Fruit fly (Drosophila melanogaster) whole organism, adult: ENCODE data around the gene RtGEF.

Experiments
- CG11617 ChIP-seq: fragments of 200-800 bp; sonication (Bioruptor generic); optimal IDR thresholded peaks from 2 replicates; lab custom pipeline; 2017; ENCODE audit warnings: mild to moderate bottlenecking, missing biosample characterization, missing genetic modification reagents, missing genetic modification characterization
- CG12768 ChIP-seq: fragments of 200-800 bp; sonication (Bioruptor generic); optimal IDR thresholded peaks from 2 replicates; lab custom pipeline; 2017; ENCODE audit warnings: missing biosample characterization, missing genetic modification characterization, mild to moderate bottlenecking, moderate library complexity, missing genetic modification reagents
- CG14711 ChIP-seq: fragments of 200-800 bp; sonication (Bioruptor generic); optimal IDR thresholded peaks from 2 replicates; lab custom pipeline; 2018; ENCODE audit warnings: missing biosample characterization, mild to moderate bottlenecking, missing genetic modification characterization, moderate library complexity
- CG1620 ChIP-seq: fragments of 200-800 bp; sonication (Bioruptor generic); optimal IDR thresholded peaks from 2 replicates; lab custom pipeline; 2016; ENCODE audit warnings: missing biosample characterization, missing genetic modification characterization
- CG33017 ChIP-seq: fragments of 200-800 bp; sonication (Bioruptor generic); optimal IDR thresholded peaks from 2 replicates; lab custom pipeline; 2018; ENCODE audit warnings: missing biosample characterization, mild to moderate bottlenecking, missing genetic modification characterization, moderate library complexity
- CG5204 ChIP-seq: fragments of 200-800 bp; sonication (Bioruptor generic); optimal IDR thresholded peaks from 2 replicates; lab custom pipeline; 2016; ENCODE audit warnings: missing biosample characterization, missing genetic modification characterization
- CG7045 ChIP-seq: fragments of 200-800 bp; sonication (Bioruptor generic); optimal IDR thresholded peaks from 2 replicates; lab custom pipeline; 2017; ENCODE audit warnings: missing biosample characterization, mild to moderate bottlenecking, missing genetic modification characterization
- CG7101 ChIP-seq: fragments of 200-800 bp; sonication (Bioruptor generic); optimal IDR thresholded peaks from 2 replicates; lab custom pipeline; 2018; ENCODE audit warnings: missing biosample characterization, mild to moderate bottlenecking, missing genetic modification characterization, moderate library complexity
- Clk ChIP-seq: fragments of 200-800 bp; sonication (Bioruptor generic); optimal IDR thresholded peaks from 2 replicates; lab custom pipeline; 2017; ENCODE audit warnings: missing biosample characterization, missing genetic modification characterization
- Crg-1 ChIP-seq: fragments of 200-800 bp; sonication (Bioruptor generic); optimal IDR thresholded peaks from 2 replicates; lab custom pipeline; 2016; ENCODE audit warnings: missing biosample characterization, missing genetic modification characterization
- Hr96 ChIP-seq: fragments of 200-800 bp; sonication (Bioruptor generic); optimal IDR thresholded peaks from 2 replicates; lab custom pipeline; 2016; ENCODE audit warnings: missing biosample characterization, missing genetic modification characterization
- Mnt ChIP-seq: fragments of 200-800 bp; sonication (Bioruptor generic); optimal IDR thresholded peaks from 2 replicates; lab custom pipeline; 2016; ENCODE audit warnings: missing biosample characterization, mild to moderate bottlenecking, missing genetic modification characterization
- bab1 ChIP-seq: fragments of 200-800 bp; sonication (Bioruptor generic); optimal IDR thresholded peaks from 3 replicates; lab custom pipeline; 2019; ENCODE audit warnings: missing biosample characterization, mild to moderate bottlenecking, missing genetic modification characterization, moderate library complexity
- cic ChIP-seq: fragments of 200-800 bp; sonication (Bioruptor generic); optimal IDR thresholded peaks from 2 replicates; lab custom pipeline; 2017; ENCODE audit warnings: missing biosample characterization, mild to moderate bottlenecking, missing genetic modification characterization, moderate library complexity
- cnc ChIP-seq, 2 experiments: fragments of >200 bp; optimal IDR thresholded peaks; 2 replicates each; lab custom pipeline; 2017
- kay ChIP-seq: fragments of 200-800 bp; sonication (Bioruptor generic); peaks from one replicate; lab custom pipeline; 2016; ENCODE audit warnings: missing biosample characterization, missing genetic modification characterization, borderline replicate concordance
- ovo ChIP-seq: fragments of 200-800 bp; sonication (Bioruptor generic); optimal IDR thresholded peaks from 2 replicates; lab custom pipeline; 2016; ENCODE audit warnings: missing biosample characterization, missing genetic modification characterization
- pad ChIP-seq: fragments of 200-800 bp; sonication (Bioruptor generic); optimal IDR thresholded peaks from 3 replicates; lab custom pipeline; 2017; ENCODE audit warnings: missing biosample characterization, missing genetic modification characterization, mild to moderate bottlenecking, moderate library complexity, missing genetic modification reagents
- tj ChIP-seq: fragments of 200-800 bp; sonication (Bioruptor generic); optimal IDR thresholded peaks from 3 replicates; lab custom pipeline; 2017; ENCODE audit warnings: missing biosample characterization, mild to moderate bottlenecking, missing genetic modification characterization, moderate library complexity
- toe ChIP-seq: fragments of 200-800 bp; sonication (Bioruptor generic); optimal IDR thresholded peaks from 2 replicates; lab custom pipeline; 2016; ENCODE audit warnings: missing biosample characterization, missing genetic modification characterization

The RtGEF gene

dm6 chr2L:20352727-20353126 is 2.5 kb downstream of the RtGEF start:
- no peak for TF ChIP-seq Mnt (GFP tag; lab: Kevin White, UChicago)
- TF ChIP-seq CG7101 (tag; lab: Kevin White, UChicago) = no peak
- no peak for TF ChIP-seq cnc (optimal IDR thresholded peaks at IDR 0.05; lab: Kevin White, UChicago)
- no peak for TF ChIP-seq CG33017
- TF ChIP-seq CG12768 = no peak
- no peak for TF ChIP-seq CG1620 (GFP tag; lab: Kevin White, UChicago)
- TF ChIP-seq toe (GFP tag; lab: Kevin White, UChicago) = no peak
- no peak for TF ChIP-seq ovo
- no peak for TF ChIP-seq CG7045 (GFP tag; lab: Kevin White, UChicago)
- TF ChIP-seq CG11617 = no peak
- TF ChIP-seq bab1 (GFP tag; lab: Kevin White, UChicago) = no peak
- no peak for TF ChIP-seq CG5204 (GFP tag; lab: Kevin White, UChicago)
- no peak for TF ChIP-seq cic (GFP tag; lab: Kevin White, UChicago)
- no peak for TF ChIP-seq pad (GFP tag; lab: Kevin White, UChicago)
- no peak for TF ChIP-seq Crg-1
- no peak for TF ChIP-seq kay (GFP tag; lab: Kevin White, UChicago)

DNA sequence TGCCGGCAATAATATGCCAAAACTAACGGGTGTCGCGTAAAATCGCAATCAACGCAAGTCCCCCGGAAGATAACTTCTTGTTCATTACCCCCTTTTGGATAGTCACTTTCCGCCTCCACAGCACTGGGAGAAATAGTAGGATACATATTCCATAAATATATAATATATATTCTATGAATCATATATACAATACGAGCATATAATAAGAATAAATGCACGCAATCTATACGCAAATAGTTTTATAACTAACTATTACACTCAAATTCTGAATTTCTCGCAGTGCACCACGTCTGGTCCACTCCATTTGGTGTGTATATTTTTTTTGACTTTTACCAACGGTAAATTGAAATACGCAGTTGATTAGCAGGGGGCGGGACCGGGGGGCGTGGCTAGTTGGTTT is 19.9 kb downstream of the RtGEF start:
- no peak for TF ChIP-seq CG33017
- no peak for TF ChIP-seq Crg-1
- TF ChIP-seq cic (GFP tag; lab: Kevin White, UChicago) = no peak
- TF ChIP-seq kay (GFP tag; lab: Kevin White, UChicago) = no peak
- no peak for TF ChIP-seq CG1620 (GFP tag; lab: Kevin White, UChicago)
- TF ChIP-seq bab1 (GFP tag; lab: Kevin White, UChicago) = no peak
- TF ChIP-seq pad (GFP tag; lab: Kevin White, UChicago) = no peak
- no peak for TF ChIP-seq CG5204 (GFP tag; lab: Kevin White, UChicago)
- no peak for TF ChIP-seq Clk (GFP tag; lab: Kevin White, UChicago)
- no peak for TF ChIP-seq tj (GFP tag; lab: Kevin White, UChicago)
- no peak for TF ChIP-seq CG7045 (GFP tag; lab: Kevin White, UChicago)
- TF ChIP-seq CG12768 = no peak
- no peak for TF ChIP-seq CG11617
- TF ChIP-seq cnc (optimal IDR thresholded peaks at IDR 0.05; lab: Kevin White, UChicago) = no peak
- no peak for TF ChIP-seq toe (GFP tag; lab: Kevin White, UChicago)
- no peak for TF ChIP-seq ovo
- no peak for TF ChIP-seq Hr96

dm6 chr2L:20371451-20371850 is 21.2 kb downstream of the RtGEF start:
- TF ChIP-seq cic (GFP tag; lab: Kevin White, UChicago) = no peak
- no peak for TF ChIP-seq cnc (optimal IDR thresholded peaks at IDR 0.05; lab: Kevin White, UChicago)
- TF ChIP-seq bab1 (GFP tag; lab: Kevin White, UChicago) = no peak
- TF ChIP-seq CG14711 = no peak
- no peak for TF ChIP-seq CG12768
- no peak for TF ChIP-seq pad (GFP tag; lab: Kevin White, UChicago)
- no peak for TF ChIP-seq tj (GFP tag; lab: Kevin White, UChicago)
- no peak for TF ChIP-seq Mnt (GFP tag; lab: Kevin White, UChicago)
- TF ChIP-seq Clk (GFP tag; lab: Kevin White, UChicago) = no peak
- no peak for TF ChIP-seq Crg-1
- no peak for TF ChIP-seq CG11617
- TF ChIP-seq toe (GFP tag; lab: Kevin White, UChicago) = no peak
- TF ChIP-seq CG7101 (tag; lab: Kevin White, UChicago) = no peak
- TF ChIP-seq CG5204 (GFP tag; lab: Kevin White, UChicago) = no peak

- TF ChIP-seq CG33017 (no peak), kay (GFP tag; lab: Kevin White, UChicago) (peak; percentile 11), ovo (no peak)
Observed at dm6 chr2L:20374054-20374507, 23.8 kb downstream of the RtGEF start, which contains the start of gene Ugt37A1. Gene Ugt37A1 (minus strand): TSS chr2L:20374104.

DNA sequence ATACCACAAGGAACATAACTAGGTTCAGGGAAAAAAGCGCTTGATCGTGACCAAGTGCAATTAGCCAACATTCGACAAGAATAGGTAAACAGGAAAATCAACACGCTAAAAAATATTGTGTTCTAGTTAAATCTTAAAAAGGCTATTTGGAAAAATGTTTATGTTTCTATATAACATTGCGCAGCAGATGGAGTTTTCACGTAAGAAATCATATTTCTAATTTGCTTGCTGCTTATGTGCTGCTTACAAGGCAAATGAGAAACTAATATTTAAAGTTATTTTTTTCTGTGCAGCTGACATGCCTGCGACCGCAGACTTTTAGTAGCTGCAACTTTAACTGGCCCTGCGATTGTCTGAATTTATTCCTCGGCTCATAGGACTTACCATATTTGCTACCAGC is 31.1 kb downstream of the RtGEF start:
- TF ChIP-seq CG14711 (no peak), toe (GFP tag; lab: Kevin White, UChicago) (no peak), CG33017 (no peak), CG1620 (GFP tag; lab: Kevin White, UChicago) (no peak), Hr96 (no peak), bab1 (GFP tag; lab: Kevin White, UChicago) (no peak), kay (GFP tag; lab: Kevin White, UChicago) (no peak), CG11617 (no peak), CG12768 (no peak), Crg-1 (no peak), ovo (no peak), CG7045 (GFP tag; lab: Kevin White, UChicago) (no peak), pad (GFP tag; lab: Kevin White, UChicago) (no peak), cic (GFP tag; lab: Kevin White, UChicago) (no peak), cnc (optimal IDR thresholded peaks at IDR 0.05; lab: Kevin White, UChicago) (no peak)

DNA sequence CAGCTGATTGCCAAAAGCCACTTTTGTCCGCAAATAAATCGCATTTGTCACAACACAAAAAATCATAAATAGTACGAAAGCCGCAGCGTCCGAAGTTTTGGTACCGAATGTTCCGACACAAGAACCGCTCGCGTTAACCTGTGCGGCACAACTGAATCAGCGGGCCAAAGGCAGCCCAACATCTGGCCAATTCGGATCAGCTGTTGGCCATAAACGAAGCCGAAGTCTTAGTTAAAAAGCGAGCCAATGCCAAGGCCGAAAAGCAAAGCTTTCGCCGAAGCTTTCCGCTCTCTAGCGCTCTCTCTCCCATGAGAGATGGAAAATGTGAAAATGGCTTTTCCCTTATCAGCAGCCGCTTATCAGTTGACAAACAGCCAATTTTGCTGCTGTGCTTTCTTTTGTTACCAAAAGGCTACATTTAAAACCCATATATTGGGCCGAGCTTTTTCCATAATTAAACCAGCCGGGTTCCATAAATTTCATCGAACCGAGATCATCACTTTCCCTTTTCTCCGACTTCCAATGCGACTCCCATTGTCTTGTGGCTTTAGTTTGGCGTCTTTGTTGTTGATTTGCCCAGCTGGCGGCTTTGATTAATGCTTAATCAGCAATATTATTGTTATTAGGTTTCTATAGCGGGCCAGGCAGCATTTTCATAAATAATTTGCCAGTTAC is 32.0 kb downstream of the RtGEF start, which contains the start of gene CG16798:
TSS of gene CG16798 (minus strand) at position 216 of the 675 bp plus-strand sequence.
- TF ChIP-seq ovo = no peak
- TF ChIP-seq CG12768 = no peak
- peak; percentile 18 for TF ChIP-seq tj (GFP tag; lab: Kevin White, UChicago)

DNA sequence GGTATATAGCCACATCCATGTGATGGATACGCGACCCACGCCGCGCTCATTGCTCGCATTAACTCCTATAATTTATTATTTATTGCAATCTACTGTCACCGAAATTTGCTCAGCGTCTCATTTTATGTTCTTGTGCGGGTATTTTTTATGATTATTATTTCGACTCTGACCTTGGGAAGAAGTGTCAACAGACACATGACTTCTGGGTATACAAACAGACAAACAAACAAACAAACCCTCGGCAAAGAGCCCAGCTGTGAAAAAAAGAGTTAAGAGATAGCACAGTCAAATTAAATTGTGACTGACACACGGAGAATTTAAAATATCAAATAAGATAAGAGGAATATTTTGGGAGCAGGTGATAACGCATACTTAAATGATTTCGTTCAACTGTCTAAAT is 39.8 kb downstream of the RtGEF start:
- TF ChIP-seq bab1 (GFP tag; lab: Kevin White, UChicago) (no peak), Mnt (GFP tag; lab: Kevin White, UChicago) (no peak), Crg-1 (no peak), CG1620 (GFP tag; lab: Kevin White, UChicago) (no peak)
